Fruit fly (Drosophila melanogaster) whole organism, embryonic: ENCODE results near the gene Argk1.

ENCODE experiments used
- BEAF-32 ChIP-seq: fragments of 200-800 bp; sonication (Bioruptor generic); optimal IDR thresholded peaks from 3 replicates; lab custom pipeline; 2017; ENCODE audit warnings: missing biosample characterization, missing genetic modification characterization, mild to moderate bottlenecking, moderate library complexity, missing genetic modification reagents
- Blimp-1 ChIP-seq: fragments of 200-800 bp; sonication (Bioruptor generic); optimal IDR thresholded peaks from 3 replicates; lab custom pipeline; 2018; ENCODE audit warnings: missing biosample characterization, missing genetic modification characterization, mild to moderate bottlenecking, moderate library complexity, missing genetic modification reagents
- C15 ChIP-seq: fragments of 200-800 bp; sonication (Bioruptor generic); IDR thresholded peaks from 3 replicates; pipeline ENCODE4 v1.3.6; 2022; ENCODE audit warnings: missing biosample characterization, missing genetic modification characterization
- CG10274 ChIP-seq: fragments of 200-800 bp; sonication (Bioruptor generic); optimal IDR thresholded peaks from 3 replicates; lab custom pipeline; 2017; ENCODE audit warnings: missing biosample characterization, mild to moderate bottlenecking, missing genetic modification characterization
- CG10565 ChIP-seq: fragments of 200-800 bp; sonication (Bioruptor generic); optimal IDR thresholded peaks from 3 replicates; lab custom pipeline; 2016; ENCODE audit warnings: missing biosample characterization, mild to moderate bottlenecking, missing genetic modification characterization
- CG11093 ChIP-seq: fragments of 200-800 bp; sonication (Bioruptor generic); IDR thresholded peaks from 3 replicates; pipeline ENCODE4 v1.3.6; 2022; ENCODE audit warnings: missing biosample characterization, missing genetic modification characterization
- CG11398 ChIP-seq: fragments of 200-800 bp; sonication (Bioruptor generic); optimal IDR thresholded peaks from 2 replicates; lab custom pipeline; 2016; ENCODE audit warnings: missing biosample characterization, missing genetic modification characterization
- CG12391 ChIP-seq: fragments of 200-800 bp; sonication (Bioruptor generic); optimal IDR thresholded peaks from 3 replicates; lab custom pipeline; 2018; ENCODE audit warnings: missing biosample characterization, mild to moderate bottlenecking, missing genetic modification characterization, moderate library complexity
- CG12744 ChIP-seq: fragments of 200-800 bp; sonication (Bioruptor generic); optimal IDR thresholded peaks from 2 replicates; lab custom pipeline; 2016; ENCODE audit warnings: missing biosample characterization, missing genetic modification characterization
- CG15696 ChIP-seq: fragments of 200-800 bp; sonication (Bioruptor generic); optimal IDR thresholded peaks from 2 replicates; lab custom pipeline; 2019; ENCODE audit warnings: missing biosample characterization, mild to moderate bottlenecking, missing genetic modification characterization, moderate library complexity
- CG1602 ChIP-seq: fragments of 200-800 bp; sonication (Bioruptor generic); optimal IDR thresholded peaks from 3 replicates; lab custom pipeline; 2016; ENCODE audit warnings: missing biosample characterization, missing genetic modification characterization
- CG17829 ChIP-seq: fragments of 200-800 bp; optimal IDR thresholded peaks from 2 replicates; lab custom pipeline; 2019; ENCODE audit warnings: missing biosample characterization, mild to moderate bottlenecking, missing genetic modification characterization, moderate library complexity
- CG2712 ChIP-seq: fragments of 200-800 bp; optimal IDR thresholded peaks from 3 replicates; lab custom pipeline; 2019; ENCODE audit warnings: missing biosample characterization, mild to moderate bottlenecking, missing genetic modification characterization, moderate library complexity
- CG2875 ChIP-seq: fragments of 200-800 bp; sonication (Bioruptor generic); optimal IDR thresholded peaks from 2 replicates; lab custom pipeline; 2017; ENCODE audit warnings: missing biosample characterization, mild to moderate bottlenecking, missing genetic modification characterization, missing genetic modification reagents
- CG2889 ChIP-seq: fragments of 200-800 bp; sonication (Bioruptor generic); IDR thresholded peaks from 3 replicates; pipeline ENCODE4 v1.3.6; 2022; ENCODE audit warnings: missing biosample characterization, missing genetic modification characterization
- CG30020 ChIP-seq: fragments of 200-800 bp; optimal IDR thresholded peaks from 2 replicates; lab custom pipeline; 2019; ENCODE audit warnings: missing biosample characterization, mild to moderate bottlenecking, missing genetic modification characterization, moderate library complexity
- CG3407 ChIP-seq: fragments of 200-800 bp; sonication (Bioruptor generic); optimal IDR thresholded peaks from 2 replicates; lab custom pipeline; 2018; ENCODE audit warnings: missing biosample characterization, mild to moderate bottlenecking, missing genetic modification characterization
- CG3838 ChIP-seq: fragments of 200-800 bp; sonication (Bioruptor generic); optimal IDR thresholded peaks from 3 replicates; lab custom pipeline; 2016; ENCODE audit warnings: missing biosample characterization, missing genetic modification characterization
- CG6175 ChIP-seq: fragments of 200-800 bp; sonication (Bioruptor generic); IDR thresholded peaks from 3 replicates; pipeline ENCODE4 v1.3.6; 2022; ENCODE audit warnings: missing biosample characterization, missing genetic modification characterization
- CG8924 ChIP-seq: fragments of 200-800 bp; optimal IDR thresholded peaks from 3 replicates; lab custom pipeline; 2019; ENCODE audit warnings: missing biosample characterization, mild to moderate bottlenecking, missing genetic modification characterization, moderate library complexity
- Camta ChIP-seq: fragments of 200-800 bp; sonication (Bioruptor generic); optimal IDR thresholded peaks from 2 replicates; lab custom pipeline; 2016; ENCODE audit warnings: missing biosample characterization, missing genetic modification characterization
- Drgx ChIP-seq: fragments of 200-800 bp; sonication (Bioruptor generic); IDR thresholded peaks from 2 replicates; pipeline ENCODE4 v1.3.6; 2022; ENCODE audit warnings: missing biosample characterization, missing genetic modification characterization
- E2f1 ChIP-seq: fragments of 200-800 bp; sonication (Bioruptor generic); IDR thresholded peaks from 2 replicates; pipeline ENCODE4 v1.3.6; 2022; ENCODE audit warnings: missing biosample characterization, missing genetic modification characterization
- HLH4C ChIP-seq: fragments of 200-800 bp; sonication (Bioruptor generic); IDR thresholded peaks from 3 replicates; pipeline ENCODE4 v1.3.6; 2022; ENCODE audit warnings: missing biosample characterization, missing genetic modification characterization; ENCODE audit not compliant: partially characterized antibody
- Hr78 ChIP-seq, 2 experiments: fragments of 200-800 bp in 1 of 2; fragments of >200 bp in 1 of 2; sonication (Bioruptor generic) in 1 of 2; optimal IDR thresholded peaks; 2 replicates each; lab custom pipeline; 2017 to 2019; ENCODE audit warnings: missing biosample characterization in 2 of 2, missing genetic modification characterization in 2 of 2, mild to moderate bottlenecking in 1 of 2, moderate library complexity in 1 of 2
- MESR4 ChIP-seq: fragments of 200-800 bp; sonication (Bioruptor generic); optimal IDR thresholded peaks from 2 replicates; lab custom pipeline; 2018; ENCODE audit warnings: missing biosample characterization, mild to moderate bottlenecking, missing genetic modification characterization, moderate library complexity
- Nf-YA ChIP-seq: fragments of 200-800 bp; sonication (Bioruptor generic); IDR thresholded peaks from 2 replicates; pipeline ENCODE4 v1.3.6; 2022; ENCODE audit warnings: missing biosample characterization, missing genetic modification characterization
- Rfx ChIP-seq: fragments of 200-800 bp; sonication (Bioruptor generic); IDR thresholded peaks from 2 replicates; pipeline ENCODE4 v1.3.6; 2022; ENCODE audit warnings: missing biosample characterization, missing genetic modification characterization
- Tbp ChIP-seq: fragments of >200 bp; optimal IDR thresholded peaks from 2 replicates; lab custom pipeline; 2018; ENCODE audit warnings: missing biosample characterization, missing genetic modification characterization
- Vsx1 ChIP-seq: fragments of 200-800 bp; sonication (Bioruptor generic); optimal IDR thresholded peaks from 2 replicates; lab custom pipeline; 2017; ENCODE audit warnings: missing biosample characterization, mild to moderate bottlenecking, missing genetic modification characterization, missing genetic modification reagents
- az2 ChIP-seq: fragments of 200-800 bp; sonication (Bioruptor generic); optimal IDR thresholded peaks from 3 replicates; lab custom pipeline; 2016; ENCODE audit warnings: missing biosample characterization, missing genetic modification characterization
- btn ChIP-seq: fragments of 200-800 bp; sonication (Bioruptor generic); optimal IDR thresholded peaks from 2 replicates; lab custom pipeline; 2016; ENCODE audit warnings: missing biosample characterization, missing genetic modification characterization
- cato ChIP-seq: fragments of 200-800 bp; sonication (Bioruptor generic); optimal IDR thresholded peaks from 2 replicates; lab custom pipeline; 2016; ENCODE audit warnings: missing biosample characterization, missing genetic modification characterization, borderline replicate concordance
- crc ChIP-seq: fragments of 200-800 bp; sonication (Bioruptor generic); optimal IDR thresholded peaks from 2 replicates; lab custom pipeline; 2016; ENCODE audit warnings: missing biosample characterization, missing genetic modification characterization
- dpn ChIP-seq, 2 experiments: fragments of 200-800 bp; sonication (Bioruptor generic); optimal IDR thresholded peaks; 3 replicates each; lab custom pipeline; 2016; ENCODE audit warnings: missing biosample characterization in 2 of 2, missing genetic modification characterization in 2 of 2
- fru ChIP-seq: fragments of >200 bp; optimal IDR thresholded peaks from 2 replicates; lab custom pipeline; 2017
- gem ChIP-seq: fragments of 200-800 bp; sonication (Bioruptor generic); optimal IDR thresholded peaks from 2 replicates; lab custom pipeline; 2019; ENCODE audit warnings: missing biosample characterization, mild to moderate bottlenecking, missing genetic modification characterization, moderate library complexity
- gfzf ChIP-seq: fragments of 200-800 bp; sonication (Bioruptor generic); optimal IDR thresholded peaks from 2 replicates; lab custom pipeline; 2016; ENCODE audit warnings: missing biosample characterization, mild to moderate bottlenecking, missing genetic modification characterization, moderate library complexity
- grn ChIP-seq: fragments of 200-800 bp; sonication (Bioruptor generic); optimal IDR thresholded peaks from 3 replicates; lab custom pipeline; 2017; ENCODE audit warnings: missing biosample characterization, missing genetic modification characterization
- ham ChIP-seq: fragments of 200-800 bp; sonication (Bioruptor generic); IDR thresholded peaks from 2 replicates; pipeline ENCODE4 v1.3.6; 2022; ENCODE audit warnings: missing biosample characterization, missing genetic modification characterization
- knrl ChIP-seq: fragments of 200-800 bp; sonication (Bioruptor generic); IDR thresholded peaks from 3 replicates; pipeline ENCODE4 v1.3.6; 2022; ENCODE audit warnings: missing biosample characterization, missing genetic modification characterization; ENCODE audit not compliant: partially characterized antibody
- lov ChIP-seq, 2 experiments: fragments of 200-800 bp in 1 of 2; fragments of >200 bp in 1 of 2; sonication (Bioruptor generic) in 1 of 2; IDR thresholded peaks in 1 of 2; optimal IDR thresholded peaks in 1 of 2; 2 replicates in 1 of 2; 3 replicates in 1 of 2; pipeline versions ENCODE4 v1.3.6 to Lab custom; 2017 to 2022; ENCODE audit warnings: missing biosample characterization in 1 of 2, missing genetic modification characterization in 1 of 2
- nom ChIP-seq: fragments of 200-800 bp; sonication (Bioruptor generic); optimal IDR thresholded peaks from 2 replicates; lab custom pipeline; 2017; ENCODE audit warnings: missing biosample characterization, missing genetic modification characterization, mild to moderate bottlenecking, moderate library complexity, missing genetic modification reagents
- otp ChIP-seq: fragments of 200-800 bp; sonication (Bioruptor generic); IDR thresholded peaks from 3 replicates; pipeline ENCODE4, ENCODE4 v1.3.6; 2022; ENCODE audit warnings: missing biosample characterization, missing genetic modification characterization
- pum ChIP-seq: fragments of 200-800 bp; sonication (Bioruptor generic); optimal IDR thresholded peaks from 2 replicates; lab custom pipeline; 2016; ENCODE audit warnings: missing biosample characterization, missing genetic modification characterization
- sim ChIP-seq: fragments of 200-800 bp; sonication (Bioruptor generic); IDR thresholded peaks from 2 replicates; pipeline ENCODE4 v1.3.6; 2022; ENCODE audit warnings: missing biosample characterization, missing genetic modification characterization
- tgo ChIP-seq: fragments of 200-800 bp; sonication (Bioruptor generic); IDR thresholded peaks from 3 replicates; pipeline ENCODE4 v1.3.6; 2022; ENCODE audit warnings: missing biosample characterization, missing genetic modification characterization
- tll ChIP-seq, 2 experiments: fragments of 200-800 bp in 1 of 2; fragments of >200 bp in 1 of 2; sonication (Bioruptor generic) in 1 of 2; optimal IDR thresholded peaks; 2 replicates each; lab custom pipeline; 2017 to 2019; ENCODE audit warnings: missing biosample characterization in 2 of 2, missing genetic modification characterization in 2 of 2, mild to moderate bottlenecking in 1 of 2, moderate library complexity in 1 of 2
- wdn ChIP-seq: fragments of 200-800 bp; sonication (Bioruptor generic); IDR thresholded peaks from 2 replicates; pipeline ENCODE4 v1.3.6; 2022; ENCODE audit warnings: missing biosample characterization, missing genetic modification characterization
- z ChIP-seq: fragments of 200-800 bp; sonication (Bioruptor generic); IDR thresholded peaks from 3 replicates; pipeline ENCODE4 v1.3.6; 2022; ENCODE audit warnings: missing biosample characterization, missing genetic modification characterization

The Argk1 gene

DNA sequence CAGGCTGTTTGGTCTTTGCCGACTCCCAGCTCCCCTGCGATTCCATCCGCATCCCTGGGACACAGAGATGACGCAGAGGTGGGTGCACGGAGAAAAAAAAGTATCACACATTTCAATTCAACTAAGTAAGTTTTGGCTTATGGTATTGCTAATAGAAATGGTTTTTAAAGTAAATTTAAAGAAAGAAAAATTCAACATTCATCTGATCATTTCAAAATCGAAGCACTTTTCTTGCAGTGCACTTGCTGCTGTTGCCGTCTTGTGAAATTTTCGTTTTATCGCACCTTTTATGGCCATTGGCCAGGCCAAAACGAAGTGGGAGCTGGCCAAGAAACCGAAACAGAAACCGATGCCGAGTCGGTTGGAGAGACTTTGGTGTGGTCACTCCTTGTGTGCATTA, 20.5 kb downstream of the Argk1 start (continued):
- TF ChIP-seq CG10565 (GFP tag; lab: Kevin White, UChicago): no peak
- peak; percentile 66 for TF ChIP-seq sim (GFP tag; lab: Robert Waterston, UW)
- peak; percentile 75 for TF ChIP-seq CG15696 (tag; lab: Kevin White, UChicago)
- TF ChIP-seq gfzf (GFP tag; lab: Kevin White, UChicago): no peak
- peak; percentile 84 for TF ChIP-seq CG2712 (tag; lab: Kevin White, UChicago)
- TF ChIP-seq BEAF-32 (GFP tag; lab: Kevin White, UChicago): no peak
- peak; percentile 67 for TF ChIP-seq btn (GFP tag; lab: Kevin White, UChicago)
- TF ChIP-seq CG8924 (tag; lab: Kevin White, UChicago): peak; percentile 39
- peak; percentile 21 to 61 for TF ChIP-seq dpn (GFP tag; optimal IDR thresholded peaks at IDR 0.05; lab: Kevin White, UChicago)
- TF ChIP-seq Nf-YA: peak; percentile 60
- TF ChIP-seq az2 (GFP tag; lab: Kevin White, UChicago): peak; percentile 56
- TF ChIP-seq E2f1 (GFP tag; lab: Robert Waterston, UW): peak; percentile 78
- TF ChIP-seq CG10274 (GFP tag; lab: Kevin White, UChicago): peak; percentile 68
- TF ChIP-seq CG1602 (GFP tag; lab: Kevin White, UChicago): peak; percentile 46
- no peak for TF ChIP-seq CG11398 (GFP tag; lab: Kevin White, UChicago)
- TF ChIP-seq wdn (GFP tag; lab: Robert Waterston, UW): no peak
- no peak for TF ChIP-seq HLH4C (GFP tag; lab: Robert Waterston, UW)
- TF ChIP-seq fru (lab: Kevin White, UChicago): no peak
- no peak for TF ChIP-seq ham (GFP tag; lab: Robert Waterston, UW)
- no peak for TF ChIP-seq C15
- TF ChIP-seq CG12391 (tag; lab: Kevin White, UChicago): peak; percentile 53
- TF ChIP-seq knrl (GFP tag; lab: Robert Waterston, UW): no peak
- no peak for TF ChIP-seq Vsx1 (GFP tag; lab: Kevin White, UChicago)
- 0 out of 3 replicates have a peak, but pooled peaks have one; percentile 49 for TF ChIP-seq CG2889 (GFP tag; lab: Robert Waterston, UW)
- TF ChIP-seq CG6175 (GFP tag; lab: Robert Waterston, UW): 0 out of 3 replicates have a peak, but pooled peaks have one; percentile 12
- peak; percentile 72; the same call in 1 of the 2 replicates for TF ChIP-seq Rfx (GFP tag; lab: Robert Waterston, UW)
- TF ChIP-seq tgo (GFP tag; lab: Robert Waterston, UW): peak; percentile 65
- peak; percentile 78 for TF ChIP-seq otp (GFP tag; lab: Robert Waterston, UW)
- no peak for TF ChIP-seq lov (optimal IDR thresholded peaks at IDR 0.05; lab: Kevin White, UChicago)
- peak; percentile 60; the same call in 1 of the 3 replicates for TF ChIP-seq lov (GFP tag; IDR thresholded peaks at IDR 0.05; lab: Robert Waterston, UW)
- peak; percentile 68 for TF ChIP-seq Drgx (GFP tag; lab: Robert Waterston, UW)
- TF ChIP-seq CG30020 (tag; lab: Kevin White, UChicago): no peak
- TF ChIP-seq tll (GFP tag; optimal IDR thresholded peaks at IDR 0.05; lab: Kevin White, UChicago): peak in 1 of 2 experiments; percentile 33
- TF ChIP-seq Hr78 (GFP tag; optimal IDR thresholded peaks at IDR 0.05; lab: Kevin White, UChicago): peak in 1 of 2 experiments; percentile 19
- TF ChIP-seq crc (GFP tag; lab: Kevin White, UChicago): peak; percentile 0
- TF ChIP-seq CG17829 (tag; lab: Kevin White, UChicago): peak; percentile 83
- TF ChIP-seq CG2875 (GFP tag; lab: Kevin White, UChicago): no peak
- TF ChIP-seq gem (tag; lab: Kevin White, UChicago): peak; percentile 67
- TF ChIP-seq Blimp-1: peak; percentile 77
- TF ChIP-seq nom (GFP tag; lab: Kevin White, UChicago): no peak
- TF ChIP-seq CG12744 (GFP tag; lab: Kevin White, UChicago): no peak
- TF ChIP-seq MESR4 (GFP tag; lab: Kevin White, UChicago): no peak
- TF ChIP-seq CG3407: peak; percentile 6
- peak; percentile 63 for TF ChIP-seq Camta (GFP tag; lab: Kevin White, UChicago)
- no peak for TF ChIP-seq CG3838
- TF ChIP-seq CG11093 (GFP tag; lab: Robert Waterston, UW): peak; percentile 63; the same call in 2 of the 3 replicates
- no peak for TF ChIP-seq Tbp (GFP tag; lab: Kevin White, UChicago)
- TF ChIP-seq cato (GFP tag; lab: Kevin White, UChicago): no peak
- peak; percentile 56 for TF ChIP-seq pum
- no peak for TF ChIP-seq z (GFP tag; lab: Robert Waterston, UW)
- peak; percentile 7 for TF ChIP-seq grn (GFP tag; lab: Kevin White, UChicago)
